Fruit fly (Drosophila melanogaster): ENCODE measurements around the gene CG32071.
A peak's percentile ranks its signal among the peaks of the same experiment; 100 is the strongest.

The CG32071 gene

dm6 chr3L:11084557-11085231, 19.0 kb downstream of the CG32071 start (continued):
- peak; percentile 97 for TF ChIP-seq Atf3 (GFP tag; optimal IDR thresholded peaks at IDR 0.05)
- peak; percentile 66 for TF ChIP-seq corto (GFP tag; optimal IDR thresholded peaks at IDR 0.05)
- TF ChIP-seq grn (GFP tag; optimal IDR thresholded peaks at IDR 0.05), result peak; percentile 78
- peak; percentile 84 for TF ChIP-seq p53 (GFP tag; optimal IDR thresholded peaks at IDR 0.05)
- TF ChIP-seq CG1647 (GFP tag; optimal IDR thresholded peaks at IDR 0.05), result peak; percentile 91
- TF ChIP-seq ERR (GFP tag; optimal IDR thresholded peaks at IDR 0.05), result peak; percentile 87
- peak; percentile 93 for TF ChIP-seq jing (GFP tag; optimal IDR thresholded peaks at IDR 0.05)
- TF ChIP-seq CG6689 (GFP tag; IDR thresholded peaks at IDR 0.05), result peak; percentile 96
- TF ChIP-seq bab2 (GFP tag; optimal IDR thresholded peaks at IDR 0.05), result peak; percentile 96
- peak; percentile 23 for TF ChIP-seq cg (GFP tag; optimal IDR thresholded peaks at IDR 0.05)
- TF ChIP-seq CG3847 (GFP tag; IDR thresholded peaks at IDR 0.05), result peak; percentile 90
- no peak for TF ChIP-seq Opbp (GFP tag; IDR thresholded peaks at IDR 0.05; ENCODE audit: partially characterized antibody)
- TF ChIP-seq CG34224 (GFP tag; IDR thresholded peaks at IDR 0.05; ENCODE audit: partially characterized antibody), result no peak
- peak; percentile 90 for TF ChIP-seq CG4282 (GFP tag; optimal IDR thresholded peaks at IDR 0.05)
- peak; percentile 96 for TF ChIP-seq CG30403 (GFP tag; optimal IDR thresholded peaks at IDR 0.05)
- TF ChIP-seq Bdp1 (GFP tag; optimal IDR thresholded peaks at IDR 0.05), result peak; percentile 90
- no peak for TF ChIP-seq sc (optimal IDR thresholded peaks at IDR 0.05)
- TF ChIP-seq sc (GFP tag; optimal IDR thresholded peaks at IDR 0.05), result peak; percentile 94
- TF ChIP-seq Poxn (GFP tag; IDR thresholded peaks at IDR 0.05), result peak; percentile 53; the same call in 1 of the 2 replicates
- peak; percentile 80 for TF ChIP-seq E2f2 (GFP tag; IDR thresholded peaks at IDR 0.05)
- peak; percentile 86 for TF ChIP-seq Mad (GFP tag; optimal IDR thresholded peaks at IDR 0.05)
- TF ChIP-seq Lpt (GFP tag; optimal IDR thresholded peaks at IDR 0.05), result no peak
- TF ChIP-seq CG7963 (GFP tag; IDR thresholded peaks at IDR 0.05; ENCODE audit: partially characterized antibody), result no peak
- peak; percentile 86 for TF ChIP-seq CG7987 (GFP tag; optimal IDR thresholded peaks at IDR 0.05)
- peak; percentile 81 for TF ChIP-seq BtbVII (GFP tag; optimal IDR thresholded peaks at IDR 0.05)
- TF ChIP-seq mirr (GFP tag; optimal IDR thresholded peaks at IDR 0.05), result no peak
- TF ChIP-seq ato (GFP tag; IDR thresholded peaks at IDR 0.05; ENCODE audit: partially characterized antibody), result no peak
- peak; percentile 94 for TF ChIP-seq CG12299 (tag; optimal IDR thresholded peaks at IDR 0.05)
- TF ChIP-seq CG32767 (GFP tag; IDR thresholded peaks at IDR 0.05), result peak; percentile 97
- peak; percentile 94 for TF ChIP-seq HHEX (GFP tag; optimal IDR thresholded peaks at IDR 0.05)
- TF ChIP-seq NFAT (GFP tag; IDR thresholded peaks at IDR 0.05), result peak; percentile 86
- peak; percentile 86; the same call in 2 of the 3 replicates for TF ChIP-seq Optix (GFP tag; IDR thresholded peaks at IDR 0.05)
- TF ChIP-seq CG8281 (tag; optimal IDR thresholded peaks at IDR 0.05), result peak; percentile 88
- TF ChIP-seq ci (GFP tag; IDR thresholded peaks at IDR 0.05), result peak; percentile 99
- TF ChIP-seq hb (GFP tag; IDR thresholded peaks at IDR 0.05; ENCODE audit: partially characterized antibody), result no peak
- TF ChIP-seq kni (GFP tag; optimal IDR thresholded peaks at IDR 0.05), result peak; percentile 41
- peak; percentile 98 for TF ChIP-seq Mes4 (GFP tag; optimal IDR thresholded peaks at IDR 0.05)
- TF ChIP-seq CG1792 (GFP tag; optimal IDR thresholded peaks at IDR 0.05), result peak; percentile 95
- TF ChIP-seq ewg (GFP tag; optimal IDR thresholded peaks at IDR 0.05), result peak; percentile 93
- peak; percentile 95 for TF ChIP-seq CG17385 (GFP tag; optimal IDR thresholded peaks at IDR 0.05)
- peak; percentile 88 for TF ChIP-seq fd102C (GFP tag; optimal IDR thresholded peaks at IDR 0.05)
- TF ChIP-seq knrl (GFP tag; IDR thresholded peaks at IDR 0.05; ENCODE audit: partially characterized antibody), result no peak
- peak; percentile 87 for TF ChIP-seq jigr1 (GFP tag; IDR thresholded peaks at IDR 0.05)
- peak; percentile 92 for TF ChIP-seq shn (GFP tag; optimal IDR thresholded peaks at IDR 0.05)
- peak; percentile 94 for TF ChIP-seq ind (GFP tag; optimal IDR thresholded peaks at IDR 0.05)
- peak; percentile 74 for TF ChIP-seq Gsc (GFP tag; IDR thresholded peaks at IDR 0.05)
- peak; percentile 81 for TF ChIP-seq Myb (GFP tag; optimal IDR thresholded peaks at IDR 0.05)
- TF ChIP-seq ro (GFP tag; IDR thresholded peaks at IDR 0.05), result peak; percentile 86
- peak; percentile 79 for TF ChIP-seq klu (GFP tag; IDR thresholded peaks at IDR 0.05)
- TF ChIP-seq CG11504 (tag; optimal IDR thresholded peaks at IDR 0.05), result peak; percentile 97

All from whole organism, embryonic.